Fruit fly (Drosophila melanogaster): ENCODE results near the gene CG33253.

CG33253 gene

dm6 chrX:19224580-19225303 lies 41.5 kb downstream of the CG33253 start (continued):
- TF ChIP-seq phol (tag; optimal IDR thresholded peaks at IDR 0.05) (peak; percentile 70), CG6791 (GFP tag; IDR thresholded peaks at IDR 0.05; ENCODE audit: partially characterized antibody) (no peak), CG9817 (tag; optimal IDR thresholded peaks at IDR 0.05) (no peak), tx (GFP tag; optimal IDR thresholded peaks at IDR 0.05) (no peak), CG10267 (tag; optimal IDR thresholded peaks at IDR 0.05) (peak; percentile 31), CG12659 (GFP tag; optimal IDR thresholded peaks at IDR 0.05) (peak; percentile 44), CG16815 (GFP tag; optimal IDR thresholded peaks at IDR 0.05) (peak; percentile 24), ewg (GFP tag; optimal IDR thresholded peaks at IDR 0.05) (peak; percentile 14), zfh1 (GFP tag; IDR thresholded peaks at IDR 0.05) (no peak), CG7839 (tag; optimal IDR thresholded peaks at IDR 0.05) (peak; percentile 51), D (optimal IDR thresholded peaks at IDR 0.05) (no peak), D (GFP tag; optimal IDR thresholded peaks at IDR 0.05) (peak; percentile 53), ind (GFP tag; optimal IDR thresholded peaks at IDR 0.05) (peak; percentile 18), slbo (GFP tag; IDR thresholded peaks at IDR 0.05) (0 out of 2 replicates have a peak, but pooled peaks have one; percentile 13), Hr51 (GFP tag; optimal IDR thresholded peaks at IDR 0.05) (peak in 1 of 2 experiments; percentile 65), CG15601 (tag; optimal IDR thresholded peaks at IDR 0.05) (peak; percentile 20), jumu (GFP tag; optimal IDR thresholded peaks at IDR 0.05) (no peak), oc (tag; optimal IDR thresholded peaks at IDR 0.05) (peak; percentile 12), grau (tag; optimal IDR thresholded peaks at IDR 0.05) (peak; percentile 56), CG32767 (GFP tag; IDR thresholded peaks at IDR 0.05) (no peak), CG10979 (tag; optimal IDR thresholded peaks at IDR 0.05) (peak; percentile 58), lab (GFP tag; optimal IDR thresholded peaks at IDR 0.05) (peak; percentile 20), dpn (GFP tag; optimal IDR thresholded peaks at IDR 0.05) (peak in 1 of 2 experiments; percentile 22), CG7372 (GFP tag; IDR thresholded peaks at IDR 0.05) (no peak), PHDP (tag; optimal IDR thresholded peaks at IDR 0.05) (peak; percentile 38), az2 (GFP tag; optimal IDR thresholded peaks at IDR 0.05) (peak; percentile 22), Sox100B (GFP tag; optimal IDR thresholded peaks at IDR 0.05) (peak; percentile 72), CG14710 (tag; optimal IDR thresholded peaks at IDR 0.05) (peak; percentile 43), CG13775 (GFP tag; optimal IDR thresholded peaks at IDR 0.05) (peak; percentile 36), Sox102F (GFP tag; optimal IDR thresholded peaks at IDR 0.05) (peak; percentile 64), B-H2 (GFP tag; optimal IDR thresholded peaks at IDR 0.05) (no peak), BtbVII (GFP tag; optimal IDR thresholded peaks at IDR 0.05) (peak; percentile 3), CG3281 (GFP tag; optimal IDR thresholded peaks at IDR 0.05) (peak; percentile 39), gsb-n (tag; optimal IDR thresholded peaks at IDR 0.05) (peak; percentile 3), Ssrp (tag; optimal IDR thresholded peaks at IDR 0.05) (peak; percentile 52), CoRest (tag; optimal IDR thresholded peaks at IDR 0.05) (peak; percentile 63), CG11504 (tag; optimal IDR thresholded peaks at IDR 0.05) (peak; percentile 76), CG31441 (GFP tag; IDR thresholded peaks at IDR 0.05) (peak; percentile 73; the same call in 1 of the 2 replicates), CG9727 (GFP tag; optimal IDR thresholded peaks at IDR 0.05) (peak; percentile 65), CG18262 (tag; optimal IDR thresholded peaks at IDR 0.05) (peak; percentile 80), bcd (GFP tag; optimal IDR thresholded peaks at IDR 0.05) (peak; percentile 35), odd (GFP tag; optimal IDR thresholded peaks at IDR 0.05) (peak; percentile 27), Meics (GFP tag; optimal IDR thresholded peaks at IDR 0.05) (peak; percentile 21), CG8388 (GFP tag; optimal IDR thresholded peaks at IDR 0.05) (peak; percentile 45), CG8924 (tag; optimal IDR thresholded peaks at IDR 0.05) (peak; percentile 63), CG13424 (tag; optimal IDR thresholded peaks at IDR 0.05) (peak; percentile 38), unpg (GFP tag; optimal IDR thresholded peaks at IDR 0.05) (peak; percentile 20), CG3065 (GFP tag; optimal IDR thresholded peaks at IDR 0.05) (no peak)

Measured in whole organism, embryonic.